Fruit fly (Drosophila melanogaster): ENCODE measurements around the gene Mpv17.

Mpv17 gene

dm6 chr4:982791-983407 lies 46.3 kb downstream of the Mpv17 start (continued):
- TF ChIP-seq CG33213 (GFP tag; optimal IDR thresholded peaks at IDR 0.05) (peak; percentile 67), pan (optimal IDR thresholded peaks at IDR 0.05) (no peak), pan (GFP tag; optimal IDR thresholded peaks at IDR 0.05 in 1 of 2, IDR thresholded peaks at IDR 0.05 in 1 of 2) (no peak), Mad (GFP tag; optimal IDR thresholded peaks at IDR 0.05) (peak; percentile 41), Poxn (GFP tag; IDR thresholded peaks at IDR 0.05) (no peak), Ada2b (GFP tag; IDR thresholded peaks at IDR 0.05) (peak; percentile 75; the same call in 1 of the 2 replicates), CG13287 (GFP tag; IDR thresholded peaks at IDR 0.05; ENCODE audit: partially characterized antibody) (no peak), Atf-2 (GFP tag; optimal IDR thresholded peaks at IDR 0.05) (peak; percentile 57), sc (optimal IDR thresholded peaks at IDR 0.05) (no peak), sc (GFP tag; optimal IDR thresholded peaks at IDR 0.05) (peak; percentile 72), Atf6 (GFP tag; IDR thresholded peaks at IDR 0.05) (peak; percentile 73; the same call in 1 of the 2 replicates), sug (tag; optimal IDR thresholded peaks at IDR 0.05) (peak; percentile 18), ftz-f1 (GFP tag; optimal IDR thresholded peaks at IDR 0.05) (no peak), Usf (GFP tag; optimal IDR thresholded peaks at IDR 0.05) (no peak), CG7556 (GFP tag; optimal IDR thresholded peaks at IDR 0.05) (peak; percentile 79), gcm (GFP tag; optimal IDR thresholded peaks at IDR 0.05) (peak; percentile 58), CG6272 (GFP tag; IDR thresholded peaks at IDR 0.05) (no peak; the same call in 1 of the 2 replicates), lov (optimal IDR thresholded peaks at IDR 0.05) (no peak), lov (GFP tag; IDR thresholded peaks at IDR 0.05) (0 out of 3 replicates have a peak, but pooled peaks have one; percentile 52), toy (GFP tag; IDR thresholded peaks at IDR 0.05) (no peak; the same call in 1 of the 2 replicates), Sox102F (GFP tag; optimal IDR thresholded peaks at IDR 0.05) (no peak), CG7963 (GFP tag; IDR thresholded peaks at IDR 0.05; ENCODE audit: partially characterized antibody) (no peak), CG15601 (tag; optimal IDR thresholded peaks at IDR 0.05) (peak; percentile 78), cad (GFP tag; optimal IDR thresholded peaks at IDR 0.05) (no peak), da (GFP tag; optimal IDR thresholded peaks at IDR 0.05) (peak; percentile 55), CG10565 (GFP tag; optimal IDR thresholded peaks at IDR 0.05) (no peak), Six4 (GFP tag; optimal IDR thresholded peaks at IDR 0.05) (peak; percentile 71), CG9932 (GFP tag; IDR thresholded peaks at IDR 0.05) (no peak), CG5245 (GFP tag; optimal IDR thresholded peaks at IDR 0.05) (peak; percentile 72), HLH4C (GFP tag; IDR thresholded peaks at IDR 0.05; ENCODE audit: partially characterized antibody) (no peak), CG30403 (GFP tag; optimal IDR thresholded peaks at IDR 0.05) (peak; percentile 74), Dek (tag; optimal IDR thresholded peaks at IDR 0.05) (no peak), CG32772 (GFP tag; IDR thresholded peaks at IDR 0.05) (no peak), CG6683 (GFP tag; optimal IDR thresholded peaks at IDR 0.05) (peak; percentile 50), sna (GFP tag; IDR thresholded peaks at IDR 0.05; ENCODE audit: partially characterized antibody) (no peak), CG15011 (GFP tag; optimal IDR thresholded peaks at IDR 0.05) (no peak), CG8388 (GFP tag; optimal IDR thresholded peaks at IDR 0.05) (peak; percentile 81), dimm (GFP tag; IDR thresholded peaks at IDR 0.05) (no peak), Taf1 (GFP tag; IDR thresholded peaks at IDR 0.05) (no peak), CG17186 (GFP tag; optimal IDR thresholded peaks at IDR 0.05) (no peak), so (GFP tag; IDR thresholded peaks at IDR 0.05) (no peak), Jarid2 (GFP tag; optimal IDR thresholded peaks at IDR 0.05) (peak; percentile 5), Ets97D (GFP tag; optimal IDR thresholded peaks at IDR 0.05) (peak; percentile 39), knrl (GFP tag; IDR thresholded peaks at IDR 0.05; ENCODE audit: partially characterized antibody) (no peak), Eip74EF (GFP tag; optimal IDR thresholded peaks at IDR 0.05) (peak in 1 of 2 experiments; percentile 37), NfI (GFP tag; optimal IDR thresholded peaks at IDR 0.05) (peak; percentile 63), shn (GFP tag; optimal IDR thresholded peaks at IDR 0.05) (peak; percentile 47), CG10431 (GFP tag; optimal IDR thresholded peaks at IDR 0.05) (peak; percentile 13), croc (GFP tag; conservative IDR thresholded peaks at IDR 0.05) (peak; percentile 43; the same call in 1 of the 3 replicates), CG15696 (tag; optimal IDR thresholded peaks at IDR 0.05) (no peak)
